Fruit fly (Drosophila melanogaster): ENCODE data around the gene CG10096.
A peak's percentile ranks its signal among the peaks of the same experiment; 100 is the strongest.

CG10096 gene

DNA sequence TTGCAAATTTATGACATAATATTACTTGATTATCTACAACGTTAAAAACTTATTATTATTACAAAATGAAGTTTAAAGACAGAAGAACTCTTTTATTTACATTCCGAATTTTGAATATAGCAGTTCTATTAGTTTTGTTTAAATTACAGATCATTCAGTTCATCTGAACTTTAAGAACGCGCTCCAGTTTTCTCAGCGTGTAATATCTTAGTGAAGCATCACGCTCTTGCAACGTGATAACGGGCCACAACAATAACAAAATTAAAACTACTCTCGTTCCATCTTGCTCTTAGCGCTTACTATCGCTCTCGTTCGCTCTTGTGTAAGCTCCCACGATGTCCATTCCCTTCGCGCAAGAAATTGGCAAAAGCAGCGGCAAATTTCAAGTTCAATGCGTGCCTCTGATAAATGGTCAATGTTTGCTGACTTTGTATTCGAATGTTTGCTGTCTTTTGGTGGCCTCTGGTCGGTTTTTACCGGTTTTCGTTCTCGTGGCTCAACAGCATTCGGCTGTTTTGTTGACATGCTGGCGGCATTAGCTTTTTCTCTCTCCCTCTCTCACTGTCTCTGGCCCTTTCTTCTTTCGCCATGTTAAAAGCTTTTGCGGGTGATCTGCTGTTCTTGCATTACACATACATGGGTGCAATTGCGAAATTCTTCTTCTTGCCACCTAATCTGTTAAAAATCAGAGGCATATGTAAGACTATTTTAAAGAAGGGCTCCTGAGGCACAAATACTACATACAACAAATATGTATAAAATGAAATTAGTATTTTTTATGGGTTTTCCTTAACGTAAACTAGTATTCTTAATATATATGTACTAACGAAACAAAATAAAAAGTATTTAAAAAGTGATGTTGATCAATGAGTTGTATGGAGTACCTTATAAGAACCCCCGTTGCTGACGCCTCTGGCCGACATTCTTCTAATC is 47.1 kb upstream of the CG10096 start (continued):
- TF ChIP-seq CG31441 (GFP tag; IDR thresholded peaks at IDR 0.05) (peak; percentile 24; the same call in 1 of the 2 replicates), Dp (GFP tag; optimal IDR thresholded peaks at IDR 0.05) (no peak), fd3F (GFP tag; optimal IDR thresholded peaks at IDR 0.05) (no peak), CTCF (GFP tag; optimal IDR thresholded peaks at IDR 0.05) (no peak), chinmo (GFP tag; IDR thresholded peaks at IDR 0.05; ENCODE audit: partially characterized antibody) (no peak; the same call in 3 of the 4 replicates), tio (GFP tag; optimal IDR thresholded peaks at IDR 0.05) (no peak), CG18764 (GFP tag; optimal IDR thresholded peaks at IDR 0.05) (no peak), corto (GFP tag; optimal IDR thresholded peaks at IDR 0.05) (peak; percentile 50), pan (optimal IDR thresholded peaks at IDR 0.05) (no peak), pan (GFP tag; optimal IDR thresholded peaks at IDR 0.05 in 1 of 2, IDR thresholded peaks at IDR 0.05 in 1 of 2) (no peak), CG13894 (tag; optimal IDR thresholded peaks at IDR 0.05) (peak; percentile 34), CG8388 (GFP tag; optimal IDR thresholded peaks at IDR 0.05) (no peak), z (GFP tag; IDR thresholded peaks at IDR 0.05) (no peak), mld (GFP tag; IDR thresholded peaks at IDR 0.05; ENCODE audit: partially characterized antibody) (no peak), CG5245 (GFP tag; optimal IDR thresholded peaks at IDR 0.05) (no peak), CG6813 (GFP tag; optimal IDR thresholded peaks at IDR 0.05) (peak; percentile 6), ham (GFP tag; IDR thresholded peaks at IDR 0.05) (no peak), CG32767 (GFP tag; IDR thresholded peaks at IDR 0.05) (no peak), CG3065 (GFP tag; optimal IDR thresholded peaks at IDR 0.05) (no peak), danr (GFP tag; IDR thresholded peaks at IDR 0.05) (no peak), D19B (GFP tag; optimal IDR thresholded peaks at IDR 0.05) (peak; percentile 23), shn (GFP tag; optimal IDR thresholded peaks at IDR 0.05) (no peak), Lim3 (GFP tag; IDR thresholded peaks at IDR 0.05) (no peak), CG4282 (GFP tag; optimal IDR thresholded peaks at IDR 0.05) (no peak), TFAM (GFP tag; optimal IDR thresholded peaks at IDR 0.05) (no peak), nerfin-1 (tag; optimal IDR thresholded peaks at IDR 0.05) (no peak), gcm (GFP tag; optimal IDR thresholded peaks at IDR 0.05) (no peak), fd96Cb (tag; optimal IDR thresholded peaks at IDR 0.05) (no peak), CG11398 (GFP tag; optimal IDR thresholded peaks at IDR 0.05) (no peak), CG16863 (GFP tag; optimal IDR thresholded peaks at IDR 0.05) (no peak), CG3407 (GFP tag; optimal IDR thresholded peaks at IDR 0.05) (no peak), gem (tag; optimal IDR thresholded peaks at IDR 0.05) (peak; percentile 54), tgo (GFP tag; IDR thresholded peaks at IDR 0.05) (no peak), HLH3B (GFP tag; IDR thresholded peaks at IDR 0.05) (no peak), Taf1 (GFP tag; IDR thresholded peaks at IDR 0.05) (peak; percentile 39; the same call in 1 of the 2 replicates), CG10209 (GFP tag; optimal IDR thresholded peaks at IDR 0.05) (peak; percentile 24), br (optimal IDR thresholded peaks at IDR 0.05) (no peak), CG2129 (GFP tag; IDR thresholded peaks at IDR 0.05; ENCODE audit: partially characterized antibody) (no peak), zf30C (GFP tag; optimal IDR thresholded peaks at IDR 0.05) (peak; percentile 51), stwl (tag; optimal IDR thresholded peaks at IDR 0.05) (no peak), NC2α (GFP tag; optimal IDR thresholded peaks at IDR 0.05) (no peak), tup (GFP tag; optimal IDR thresholded peaks at IDR 0.05) (no peak), ro (GFP tag; IDR thresholded peaks at IDR 0.05) (no peak), CG13624 (GFP tag; optimal IDR thresholded peaks at IDR 0.05) (no peak), CG13424 (tag; optimal IDR thresholded peaks at IDR 0.05) (peak; percentile 53), CG8944 (GFP tag; optimal IDR thresholded peaks at IDR 0.05) (no peak), Adf1 (GFP tag; IDR thresholded peaks at IDR 0.05) (no peak), hb (GFP tag; IDR thresholded peaks at IDR 0.05; ENCODE audit: partially characterized antibody) (no peak), NfI (GFP tag; optimal IDR thresholded peaks at IDR 0.05) (peak; percentile 23), Opbp (GFP tag; IDR thresholded peaks at IDR 0.05; ENCODE audit: partially characterized antibody) (no peak)
